Fruit fly (Drosophila melanogaster): ENCODE results near the gene vls.

The vls gene

dm6 chr2L:20061018-20061657, 4.3 kb downstream of the vls start, which contains the start of the genes barr and lok (continued):
- no peak for TF ChIP-seq sima (GFP tag; optimal IDR thresholded peaks at IDR 0.05)
- TF ChIP-seq inv (GFP tag; IDR thresholded peaks at IDR 0.05; ENCODE audit: partially characterized antibody): no peak
- peak; percentile 66 for TF ChIP-seq CG30020 (tag; optimal IDR thresholded peaks at IDR 0.05)
- TF ChIP-seq danr (GFP tag; IDR thresholded peaks at IDR 0.05): peak; percentile 20; the same call in 1 of the 2 replicates
- TF ChIP-seq pnt (GFP tag; optimal IDR thresholded peaks at IDR 0.05): peak; percentile 57
- no peak for TF ChIP-seq ap (GFP tag; IDR thresholded peaks at IDR 0.05)
- peak; percentile 17 for TF ChIP-seq CG10979 (tag; optimal IDR thresholded peaks at IDR 0.05)
- no peak for TF ChIP-seq D19A (tag; optimal IDR thresholded peaks at IDR 0.05)
- no peak for TF ChIP-seq scrt (GFP tag; optimal IDR thresholded peaks at IDR 0.05)
- TF ChIP-seq CG12219 (GFP tag; optimal IDR thresholded peaks at IDR 0.05): no peak
- no peak for TF ChIP-seq gsb (GFP tag; IDR thresholded peaks at IDR 0.05)
- peak; percentile 62; the same call in 1 of the 2 replicates for TF ChIP-seq CG31441 (GFP tag; IDR thresholded peaks at IDR 0.05)
- no peak for TF ChIP-seq C15 (GFP tag; IDR thresholded peaks at IDR 0.05)
- peak; percentile 19 for TF ChIP-seq trem (tag; optimal IDR thresholded peaks at IDR 0.05)
- no peak for TF ChIP-seq ham (GFP tag; IDR thresholded peaks at IDR 0.05)
- TF ChIP-seq dysf (GFP tag; IDR thresholded peaks at IDR 0.05): peak; percentile 49; the same call in 1 of the 3 replicates
- TF ChIP-seq CG9932 (GFP tag; IDR thresholded peaks at IDR 0.05): peak; percentile 64
- peak; percentile 77 for TF ChIP-seq slou (GFP tag; optimal IDR thresholded peaks at IDR 0.05)
- no peak for TF ChIP-seq gsb-n (tag; optimal IDR thresholded peaks at IDR 0.05)
- TF ChIP-seq kay (GFP tag; optimal IDR thresholded peaks at IDR 0.05): peak; percentile 39
- TF ChIP-seq CG3995 (GFP tag; optimal IDR thresholded peaks at IDR 0.05): peak; percentile 93
- TF ChIP-seq CG34224 (GFP tag; IDR thresholded peaks at IDR 0.05; ENCODE audit: partially characterized antibody): no peak
- TF ChIP-seq da (GFP tag; optimal IDR thresholded peaks at IDR 0.05): no peak
- TF ChIP-seq CG6683 (GFP tag; optimal IDR thresholded peaks at IDR 0.05): no peak
- TF ChIP-seq CG32767 (GFP tag; IDR thresholded peaks at IDR 0.05): no peak
- TF ChIP-seq cwo (GFP tag; optimal IDR thresholded peaks at IDR 0.05): no peak
- TF ChIP-seq CG2889 (GFP tag; IDR thresholded peaks at IDR 0.05): no peak
- peak; percentile 19; the same call in 1 of the 2 replicates for TF ChIP-seq amos (GFP tag; IDR thresholded peaks at IDR 0.05; ENCODE audit: partially characterized antibody)
- peak; percentile 97 for TF ChIP-seq Ets65A (GFP tag)
- no peak for TF ChIP-seq Taf1 (GFP tag; IDR thresholded peaks at IDR 0.05)
- peak; percentile 66 for TF ChIP-seq CG12391 (tag; optimal IDR thresholded peaks at IDR 0.05)
- TF ChIP-seq NK7.1 (GFP tag; optimal IDR thresholded peaks at IDR 0.05): no peak
- no peak for TF ChIP-seq so (GFP tag; IDR thresholded peaks at IDR 0.05)
- TF ChIP-seq CG10462 (GFP tag; optimal IDR thresholded peaks at IDR 0.05): peak; percentile 41
- TF ChIP-seq Trl (optimal IDR thresholded peaks at IDR 0.05): no peak
- TF ChIP-seq Trl (GFP tag; optimal IDR thresholded peaks at IDR 0.05): peak; percentile 17
- no peak for TF ChIP-seq CG4707 (GFP tag; optimal IDR thresholded peaks at IDR 0.05)
- no peak for TF ChIP-seq wor (GFP tag; IDR thresholded peaks at IDR 0.05)
- peak; percentile 52 for TF ChIP-seq CG4820 (GFP tag; optimal IDR thresholded peaks at IDR 0.05)
- TF ChIP-seq CG5245 (GFP tag; optimal IDR thresholded peaks at IDR 0.05): peak; percentile 6
- no peak for TF ChIP-seq ranshi (GFP tag; IDR thresholded peaks at IDR 0.05)
- no peak for TF ChIP-seq oc (tag; optimal IDR thresholded peaks at IDR 0.05)
- TF ChIP-seq vfl (GFP tag; optimal IDR thresholded peaks at IDR 0.05): peak; percentile 19
- no peak for TF ChIP-seq Tbp (GFP tag; optimal IDR thresholded peaks at IDR 0.05)
- TF ChIP-seq gcm (GFP tag; optimal IDR thresholded peaks at IDR 0.05): no peak
- no peak for TF ChIP-seq NC2β (GFP tag; optimal IDR thresholded peaks at IDR 0.05)
- TF ChIP-seq CG14667 (GFP tag; IDR thresholded peaks at IDR 0.05): no peak
- peak; percentile 20 for TF ChIP-seq Dip3 (GFP tag; optimal IDR thresholded peaks at IDR 0.05)
- no peak for TF ChIP-seq CG6689 (GFP tag; IDR thresholded peaks at IDR 0.05)
- TF ChIP-seq CG14441 (GFP tag; IDR thresholded peaks at IDR 0.05): peak; percentile 54
- no peak for TF ChIP-seq Mrtf (GFP tag; IDR thresholded peaks at IDR 0.05)
- TF ChIP-seq Doc3 (GFP tag; IDR thresholded peaks at IDR 0.05; ENCODE audit: partially characterized antibody): no peak

All from whole organism, embryonic.